Fruit fly (Drosophila melanogaster): ENCODE measurements around the gene Ir7f.

The Ir7f gene

dm6 chrX:7931028-7931549 is 47.3 kb upstream of the Ir7f start, which contains the start of gene mahe (continued):
- TF ChIP-seq vnd (GFP tag; IDR thresholded peaks at IDR 0.05; ENCODE audit: partially characterized antibody) = peak; percentile 69; the same call in 2 of the 3 replicates
- no peak for TF ChIP-seq so (GFP tag; IDR thresholded peaks at IDR 0.05)
- TF ChIP-seq CG10565 (GFP tag; optimal IDR thresholded peaks at IDR 0.05) = no peak
- TF ChIP-seq NC2β (GFP tag; optimal IDR thresholded peaks at IDR 0.05) = no peak
- TF ChIP-seq Sox100B (GFP tag; optimal IDR thresholded peaks at IDR 0.05) = no peak
- no peak for TF ChIP-seq B-H2 (GFP tag; optimal IDR thresholded peaks at IDR 0.05)
- TF ChIP-seq Dad (GFP tag; optimal IDR thresholded peaks at IDR 0.05) = no peak
- TF ChIP-seq CG14441 (GFP tag; IDR thresholded peaks at IDR 0.05) = no peak
- no peak for TF ChIP-seq CG12219 (GFP tag; optimal IDR thresholded peaks at IDR 0.05)
- no peak for TF ChIP-seq aop (GFP tag; IDR thresholded peaks at IDR 0.05)
- TF ChIP-seq p53 (GFP tag; optimal IDR thresholded peaks at IDR 0.05) = no peak
- TF ChIP-seq ase (GFP tag; IDR thresholded peaks at IDR 0.05) = no peak
- TF ChIP-seq hbn (GFP tag; IDR thresholded peaks at IDR 0.05; ENCODE audit: partially characterized antibody) = peak; percentile 75
- TF ChIP-seq crc (GFP tag; optimal IDR thresholded peaks at IDR 0.05) = no peak
- no peak for TF ChIP-seq odd (GFP tag; optimal IDR thresholded peaks at IDR 0.05)
- TF ChIP-seq tin (GFP tag; optimal IDR thresholded peaks at IDR 0.05) = no peak
- no peak for TF ChIP-seq Blimp-1 (GFP tag; optimal IDR thresholded peaks at IDR 0.05)
- no peak for TF ChIP-seq Meics (GFP tag; optimal IDR thresholded peaks at IDR 0.05)
- no peak for TF ChIP-seq Ptx1 (GFP tag; IDR thresholded peaks at IDR 0.05)
- no peak for TF ChIP-seq CG10462 (GFP tag; optimal IDR thresholded peaks at IDR 0.05)
- no peak for TF ChIP-seq caup (GFP tag; optimal IDR thresholded peaks at IDR 0.05; ENCODE audit: severe bottlenecking)
- TF ChIP-seq CG4328 (GFP tag; optimal IDR thresholded peaks at IDR 0.05) = no peak
- TF ChIP-seq CG31441 (GFP tag; IDR thresholded peaks at IDR 0.05) = no peak
- TF ChIP-seq CG8478 (optimal IDR thresholded peaks at IDR 0.05) = no peak
- TF ChIP-seq onecut (GFP tag; IDR thresholded peaks at IDR 0.05) = no peak
- no peak for TF ChIP-seq cad (GFP tag; optimal IDR thresholded peaks at IDR 0.05)
- TF ChIP-seq Dip3 (GFP tag; optimal IDR thresholded peaks at IDR 0.05) = no peak
- TF ChIP-seq CG16815 (GFP tag; optimal IDR thresholded peaks at IDR 0.05) = no peak
- no peak for TF ChIP-seq D (optimal IDR thresholded peaks at IDR 0.05)
- no peak for TF ChIP-seq D (GFP tag; optimal IDR thresholded peaks at IDR 0.05)
- no peak for TF ChIP-seq sd (tag; optimal IDR thresholded peaks at IDR 0.05)
- TF ChIP-seq CG8089 (GFP tag; optimal IDR thresholded peaks at IDR 0.05) = no peak
- TF ChIP-seq dmrt11E (tag; optimal IDR thresholded peaks at IDR 0.05) = no peak
- no peak for TF ChIP-seq CG43689 (GFP tag; IDR thresholded peaks at IDR 0.05)
- TF ChIP-seq CG10209 (GFP tag; optimal IDR thresholded peaks at IDR 0.05) = no peak
- peak; percentile 11 for TF ChIP-seq CG12391 (tag; optimal IDR thresholded peaks at IDR 0.05)
- peak; percentile 38 for TF ChIP-seq scrt (GFP tag; optimal IDR thresholded peaks at IDR 0.05)
- no peak for TF ChIP-seq slou (GFP tag; optimal IDR thresholded peaks at IDR 0.05)
- TF ChIP-seq B-H1 (GFP tag; IDR thresholded peaks at IDR 0.05) = no peak
- peak; percentile 85 for TF ChIP-seq unc-4 (GFP tag; IDR thresholded peaks at IDR 0.05; ENCODE audit: partially characterized antibody)
- no peak for TF ChIP-seq Fer1 (GFP tag; optimal IDR thresholded peaks at IDR 0.05)
- TF ChIP-seq CG10979 (tag; optimal IDR thresholded peaks at IDR 0.05) = no peak
- TF ChIP-seq ems (GFP tag; optimal IDR thresholded peaks at IDR 0.05) = no peak
- TF ChIP-seq abd-A (tag; optimal IDR thresholded peaks at IDR 0.05) = no peak
- no peak for TF ChIP-seq CG1024 (GFP tag; IDR thresholded peaks at IDR 0.05)
- TF ChIP-seq CG11696 (GFP tag; IDR thresholded peaks at IDR 0.05) = no peak
- no peak for TF ChIP-seq bowl (GFP tag; IDR thresholded peaks at IDR 0.05)
- no peak for TF ChIP-seq bab2 (GFP tag; optimal IDR thresholded peaks at IDR 0.05)
- no peak for TF ChIP-seq CG1832 (GFP tag; optimal IDR thresholded peaks at IDR 0.05)
- no peak for TF ChIP-seq ro (GFP tag; IDR thresholded peaks at IDR 0.05)
- no peak for TF ChIP-seq pita (GFP tag; optimal IDR thresholded peaks at IDR 0.05)
- no peak for TF ChIP-seq NfI (GFP tag; optimal IDR thresholded peaks at IDR 0.05)
